Fruit fly (Drosophila melanogaster) whole organism, prepupa: ENCODE measurements around the gene CG2157.

Experiments used
- Blimp-1 ChIP-seq: fragments of 200-800 bp; sonication (Bioruptor generic); optimal IDR thresholded peaks from 3 replicates; lab custom pipeline; 2017; ENCODE audit warnings: missing biosample characterization, missing genetic modification characterization, mild to moderate bottlenecking, moderate library complexity, missing genetic modification reagents
- CG10631 ChIP-seq: fragments of 200-800 bp; sonication (Bioruptor generic); optimal IDR thresholded peaks from 2 replicates; lab custom pipeline; 2016; ENCODE audit warnings: missing biosample characterization, missing genetic modification characterization
- CG10669 ChIP-seq: fragments of 200-800 bp; sonication (Bioruptor generic); optimal IDR thresholded peaks from 3 replicates; lab custom pipeline; 2018; ENCODE audit warnings: missing biosample characterization, mild to moderate bottlenecking, missing genetic modification characterization, moderate library complexity
- CG11762 ChIP-seq: fragments of 200-800 bp; sonication (Bioruptor generic); optimal IDR thresholded peaks from 3 replicates; lab custom pipeline; 2016; ENCODE audit warnings: missing biosample characterization, missing genetic modification characterization; ENCODE audit not compliant: insufficient read depth
- CG11902 ChIP-seq: fragments of 200-800 bp; sonication (Bioruptor generic); optimal IDR thresholded peaks from 3 replicates; lab custom pipeline; 2016; ENCODE audit warnings: missing biosample characterization, missing genetic modification characterization
- CG15336 ChIP-seq: fragments of 200-800 bp; sonication (Bioruptor generic); IDR thresholded peaks from 2 replicates; pipeline ENCODE4 v1.3.6; 2022; ENCODE audit warnings: missing biosample characterization, missing genetic modification characterization
- CG3032 ChIP-seq: fragments of 200-800 bp; optimal IDR thresholded peaks from 2 replicates; lab custom pipeline; 2019; ENCODE audit warnings: missing biosample characterization, mild to moderate bottlenecking, missing genetic modification characterization, moderate library complexity
- CG31627 ChIP-seq: fragments of 200-800 bp; sonication (Bioruptor generic); optimal IDR thresholded peaks from 3 replicates; lab custom pipeline; 2016; ENCODE audit warnings: missing biosample characterization, missing genetic modification characterization
- CG32006 ChIP-seq: fragments of 200-800 bp; sonication (Bioruptor generic); optimal IDR thresholded peaks from 3 replicates; lab custom pipeline; 2017; ENCODE audit warnings: missing biosample characterization, mild to moderate bottlenecking, missing genetic modification characterization
- CG34406 ChIP-seq: fragments of 200-800 bp; sonication (Bioruptor generic); optimal IDR thresholded peaks from 3 replicates; lab custom pipeline; 2016; ENCODE audit warnings: missing biosample characterization, missing genetic modification characterization
- CG6163 ChIP-seq: fragments of 200-800 bp; sonication (Bioruptor generic); IDR thresholded peaks from 3 replicates; pipeline ENCODE4 v1.3.6; 2022; ENCODE audit warnings: missing biosample characterization, missing genetic modification characterization
- CG6276 ChIP-seq: fragments of 200-800 bp; sonication (Bioruptor generic); optimal IDR thresholded peaks from 2 replicates; lab custom pipeline; 2017; ENCODE audit warnings: missing biosample characterization, mild to moderate bottlenecking, missing genetic modification characterization
- CG6792 ChIP-seq: fragments of 200-800 bp; sonication (Bioruptor generic); optimal IDR thresholded peaks from 3 replicates; lab custom pipeline; 2016; ENCODE audit warnings: missing biosample characterization, missing genetic modification characterization
- CG6854 ChIP-seq: fragments of 200-800 bp; sonication (Bioruptor generic); optimal IDR thresholded peaks from 2 replicates; lab custom pipeline; 2017; ENCODE audit warnings: missing biosample characterization, mild to moderate bottlenecking, missing genetic modification characterization
- CG7368 ChIP-seq: fragments of 200-800 bp; sonication (Bioruptor generic); optimal IDR thresholded peaks from 3 replicates; lab custom pipeline; 2016; ENCODE audit warnings: missing biosample characterization, missing genetic modification characterization
- CG8119 ChIP-seq: fragments of 200-800 bp; sonication (Bioruptor generic); IDR thresholded peaks from 3 replicates; pipeline ENCODE4 v1.3.6; 2022; ENCODE audit warnings: missing biosample characterization, missing genetic modification characterization
- CG8632 ChIP-seq: fragments of 200-800 bp; sonication (Bioruptor generic); optimal IDR thresholded peaks from 3 replicates; lab custom pipeline; 2016; ENCODE audit warnings: missing biosample characterization, missing genetic modification characterization
- Eip75B ChIP-seq: fragments of 200-800 bp; sonication (Bioruptor generic); optimal IDR thresholded peaks from 3 replicates; lab custom pipeline; 2016; ENCODE audit warnings: missing biosample characterization, missing genetic modification characterization
- Eip78C ChIP-seq: fragments of 200-800 bp; sonication (Bioruptor generic); peaks from one replicate; lab custom pipeline; 2016; ENCODE audit warnings: missing biosample characterization, missing genetic modification characterization
- Eip93F ChIP-seq: fragments of 200-800 bp; sonication (Bioruptor generic); optimal IDR thresholded peaks from 2 replicates; lab custom pipeline; 2016; ENCODE audit warnings: missing biosample characterization, mild to moderate bottlenecking, missing genetic modification characterization
- Ets21C ChIP-seq: fragments of 200-800 bp; sonication (Bioruptor generic); optimal IDR thresholded peaks from 3 replicates; lab custom pipeline; 2016; ENCODE audit warnings: missing biosample characterization, missing genetic modification characterization
- Ets96B ChIP-seq: fragments of 200-800 bp; optimal IDR thresholded peaks from 2 replicates; lab custom pipeline; 2019; ENCODE audit warnings: missing biosample characterization, mild to moderate bottlenecking, missing genetic modification characterization, moderate library complexity
- Gug ChIP-seq: fragments of 200-800 bp; sonication (Bioruptor generic); IDR thresholded peaks from 2 replicates; pipeline ENCODE4 v1.3.6; 2022; ENCODE audit warnings: missing biosample characterization, missing genetic modification characterization
- Hr38 ChIP-seq: sonication (Bioruptor generic); optimal IDR thresholded peaks from 2 replicates; lab custom pipeline; 2016; ENCODE audit warnings: missing biosample characterization, missing genetic modification characterization
- Hr39 ChIP-seq: fragments of 200-800 bp; sonication (Bioruptor generic); optimal IDR thresholded peaks from 2 replicates; lab custom pipeline; 2016; ENCODE audit warnings: missing biosample characterization, missing genetic modification characterization
- Hr4 ChIP-seq: fragments of 200-800 bp; sonication (Bioruptor generic); optimal IDR thresholded peaks from 3 replicates; lab custom pipeline; 2016; ENCODE audit warnings: missing biosample characterization, missing genetic modification characterization
- Lpt ChIP-seq: fragments of 200-800 bp; sonication (Bioruptor generic); optimal IDR thresholded peaks from 3 replicates; lab custom pipeline; 2016; ENCODE audit warnings: missing biosample characterization, missing genetic modification characterization
- Met ChIP-seq: fragments of 200-800 bp; sonication (Bioruptor generic); optimal IDR thresholded peaks from 3 replicates; lab custom pipeline; 2016; ENCODE audit warnings: missing biosample characterization, missing genetic modification characterization
- OdsH ChIP-seq: fragments of 200-800 bp; sonication (Bioruptor generic); optimal IDR thresholded peaks from 3 replicates; lab custom pipeline; 2016; ENCODE audit warnings: missing biosample characterization, missing genetic modification characterization
- Smox ChIP-seq: fragments of 200-800 bp; sonication (Bioruptor generic); optimal IDR thresholded peaks from 3 replicates; lab custom pipeline; 2016; ENCODE audit warnings: missing biosample characterization, missing genetic modification characterization
- Sox102F ChIP-seq: fragments of 200-800 bp; sonication (Bioruptor generic); optimal IDR thresholded peaks from 2 replicates; lab custom pipeline; 2016; ENCODE audit warnings: missing biosample characterization, mild to moderate bottlenecking, missing genetic modification characterization
- Sox14 ChIP-seq: fragments of 200-800 bp; sonication (Bioruptor generic); optimal IDR thresholded peaks from 3 replicates; lab custom pipeline; 2016; ENCODE audit warnings: missing biosample characterization, missing genetic modification characterization
- achi ChIP-seq: fragments of 200-800 bp; sonication (Bioruptor generic); optimal IDR thresholded peaks from 3 replicates; lab custom pipeline; 2016; ENCODE audit warnings: missing biosample characterization, missing genetic modification characterization
- acj6 ChIP-seq: fragments of 200-800 bp; sonication (Bioruptor generic); optimal IDR thresholded peaks from 3 replicates; lab custom pipeline; 2016; ENCODE audit warnings: missing biosample characterization, missing genetic modification characterization
- cyc ChIP-seq: fragments of 200-800 bp; sonication (Bioruptor generic); optimal IDR thresholded peaks from 3 replicates; lab custom pipeline; 2016; ENCODE audit warnings: missing biosample characterization, missing genetic modification characterization
- dac ChIP-seq: fragments of 200-800 bp; sonication (Bioruptor generic); optimal IDR thresholded peaks from 2 replicates; lab custom pipeline; 2017; ENCODE audit warnings: missing biosample characterization, mild to moderate bottlenecking, missing genetic modification characterization
- eg ChIP-seq: fragments of 200-800 bp; sonication (Bioruptor generic); IDR thresholded peaks from 3 replicates; pipeline ENCODE4 v1.3.6; 2022; ENCODE audit warnings: missing biosample characterization, missing genetic modification characterization
- esn ChIP-seq: fragments of 200-800 bp; sonication (Bioruptor generic); optimal IDR thresholded peaks from 2 replicates; lab custom pipeline; 2016; ENCODE audit warnings: missing biosample characterization, mild to moderate bottlenecking, missing genetic modification characterization, moderate library complexity
- fd59A ChIP-seq: fragments of 200-800 bp; sonication (Bioruptor generic); optimal IDR thresholded peaks from 2 replicates; lab custom pipeline; 2017; ENCODE audit warnings: missing biosample characterization, mild to moderate bottlenecking, missing genetic modification characterization, missing genetic modification reagents
- fd85E ChIP-seq: fragments of 200-800 bp; sonication (Bioruptor generic); optimal IDR thresholded peaks from 3 replicates; lab custom pipeline; 2016; ENCODE audit warnings: missing biosample characterization, missing genetic modification characterization
- lz ChIP-seq: fragments of 200-800 bp; sonication (Bioruptor generic); optimal IDR thresholded peaks from 3 replicates; lab custom pipeline; 2016; ENCODE audit warnings: missing biosample characterization, missing genetic modification characterization
- pdm3 ChIP-seq: fragments of 200-800 bp; sonication (Bioruptor generic); optimal IDR thresholded peaks from 3 replicates; lab custom pipeline; 2016; ENCODE audit warnings: missing biosample characterization, missing genetic modification characterization
- salr ChIP-seq, 2 experiments: fragments of 200-800 bp; sonication (Bioruptor generic); optimal IDR thresholded peaks; 3 replicates each; lab custom pipeline; 2016 to 2018; ENCODE audit warnings: missing biosample characterization in 2 of 2, missing genetic modification characterization in 2 of 2, mild to moderate bottlenecking in 1 of 2
- spab ChIP-seq: fragments of 200-800 bp; sonication (Bioruptor generic); optimal IDR thresholded peaks from 2 replicates; lab custom pipeline; 2017; ENCODE audit warnings: missing biosample characterization, mild to moderate bottlenecking, missing genetic modification characterization, missing genetic modification reagents
- ss ChIP-seq, 2 experiments: fragments of 200-800 bp; sonication (Bioruptor generic); optimal IDR thresholded peaks; 2 replicates in 1 of 2; 3 replicates in 1 of 2; lab custom pipeline; 2017 to 2018; ENCODE audit warnings: mild to moderate bottlenecking in 2 of 2, missing biosample characterization in 2 of 2, missing genetic modification characterization in 2 of 2, moderate library complexity in 1 of 2
- svp ChIP-seq: fragments of 200-800 bp; sonication (Bioruptor generic); peaks from one replicate; lab custom pipeline; 2016; ENCODE audit warnings: missing biosample characterization, missing genetic modification characterization
- topi ChIP-seq: fragments of 200-800 bp; sonication (Bioruptor generic); optimal IDR thresholded peaks from 3 replicates; lab custom pipeline; 2016; ENCODE audit warnings: missing biosample characterization, missing genetic modification characterization
- vri ChIP-seq: fragments of 200-800 bp; sonication (Bioruptor generic); optimal IDR thresholded peaks from 3 replicates; lab custom pipeline; 2016; ENCODE audit warnings: missing biosample characterization, mild to moderate bottlenecking, missing genetic modification characterization

Gene CG2157

dm6 chrX:10899665-10900064, 30.6 kb downstream of the CG2157 start, which contains the start of gene CG15208:
CG15208 (plus strand) TSS chrX:10899965.
- TF ChIP-seq Lpt (GFP tag; lab: Kevin White, UChicago): no peak
- no peak for TF ChIP-seq CG8632
- TF ChIP-seq CG3032: no peak
- TF ChIP-seq spab (GFP tag; lab: Kevin White, UChicago): no peak
- no peak for TF ChIP-seq CG6276
- no peak for TF ChIP-seq pdm3 (GFP tag; lab: Kevin White, UChicago)
- no peak for TF ChIP-seq CG6854 (GFP tag; lab: Kevin White, UChicago)
- no peak for TF ChIP-seq CG10631 (GFP tag; lab: Kevin White, UChicago)
- TF ChIP-seq achi (GFP tag; lab: Kevin White, UChicago): no peak
- TF ChIP-seq svp (GFP tag; lab: Kevin White, UChicago): no peak
- no peak for TF ChIP-seq CG10669 (GFP tag; lab: Kevin White, UChicago)
- no peak for TF ChIP-seq vri (GFP tag; lab: Kevin White, UChicago)
- TF ChIP-seq CG7368 (GFP tag; lab: Kevin White, UChicago): no peak
- no peak for TF ChIP-seq Ets96B (tag; lab: Kevin White, UChicago)
- TF ChIP-seq Gug (GFP tag; lab: Robert Waterston, UW): no peak
- TF ChIP-seq fd59A (GFP tag; lab: Kevin White, UChicago): no peak
- TF ChIP-seq esn (GFP tag; lab: Kevin White, UChicago): no peak
- no peak for TF ChIP-seq fd85E (GFP tag; lab: Kevin White, UChicago)
- TF ChIP-seq Blimp-1 (GFP tag; lab: Kevin White, UChicago): no peak
- no peak for TF ChIP-seq Hr4 (GFP tag; lab: Kevin White, UChicago)

dm6 chrX:10905047-10905446, 36.0 kb downstream of the CG2157 start:
- TF ChIP-seq Eip75B (GFP tag; lab: Kevin White, UChicago) (peak; percentile 57), Hr38 (GFP tag; lab: Kevin White, UChicago) (no peak), topi (GFP tag; lab: Kevin White, UChicago) (peak; percentile 41), CG6163 (GFP tag; lab: Robert Waterston, UW) (peak; percentile 28; the same call in 1 of the 3 replicates), Ets21C (GFP tag; lab: Kevin White, UChicago) (peak; percentile 15), CG10669 (GFP tag; lab: Kevin White, UChicago) (no peak), spab (GFP tag; lab: Kevin White, UChicago) (peak; percentile 13), Smox (GFP tag; lab: Kevin White, UChicago) (peak; percentile 33), Met (GFP tag; lab: Kevin White, UChicago) (peak; percentile 46), ss (GFP tag; optimal IDR thresholded peaks at IDR 0.05; lab: Kevin White, UChicago) (no peak), CG6792 (GFP tag; lab: Kevin White, UChicago) (peak; percentile 4), achi (GFP tag; lab: Kevin White, UChicago) (peak; percentile 26), CG34406 (GFP tag; lab: Kevin White, UChicago) (peak; percentile 20), cyc (GFP tag; lab: Kevin White, UChicago) (no peak), OdsH (peak; percentile 36), vri (GFP tag; lab: Kevin White, UChicago) (no peak), CG8119 (GFP tag; lab: Robert Waterston, UW) (no peak), CG11762 (GFP tag; lab: Kevin White, UChicago) (no peak), CG7368 (GFP tag; lab: Kevin White, UChicago) (peak; percentile 11), acj6 (GFP tag; lab: Kevin White, UChicago) (peak; percentile 16), dac (no peak), Eip78C (GFP tag; lab: Kevin White, UChicago) (peak; percentile 79), lz (GFP tag; lab: Kevin White, UChicago) (peak; percentile 40), CG8632 (peak; percentile 1), salr (GFP tag; optimal IDR thresholded peaks at IDR 0.05; lab: Kevin White, UChicago) (no peak), CG11902 (GFP tag; lab: Kevin White, UChicago) (no peak), Hr4 (GFP tag; lab: Kevin White, UChicago) (peak; percentile 20), esn (GFP tag; lab: Kevin White, UChicago) (peak; percentile 51), CG32006 (GFP tag; lab: Kevin White, UChicago) (peak; percentile 42), svp (GFP tag; lab: Kevin White, UChicago) (peak; percentile 69), pdm3 (GFP tag; lab: Kevin White, UChicago) (no peak), Sox102F (peak; percentile 42), eg (GFP tag; lab: Robert Waterston, UW) (peak; percentile 10; the same call in 1 of the 3 replicates), Sox14 (GFP tag; lab: Kevin White, UChicago) (peak; percentile 5), CG31627 (GFP tag; lab: Kevin White, UChicago) (peak; percentile 29), CG10631 (GFP tag; lab: Kevin White, UChicago) (peak; percentile 36), CG15336 (GFP tag; lab: Robert Waterston, UW) (peak; percentile 46), Eip93F (GFP tag; lab: Kevin White, UChicago) (no peak), Hr39 (GFP tag; lab: Kevin White, UChicago) (peak; percentile 13)
